Worm (Caenorhabditis elegans): ENCODE results near the gene cpr-2.
"Not testable (repeated sequence)": the region's sequence is repeated elsewhere in the genome, so short reads cannot be mapped to it uniquely, and the experiment has no call there.

Gene cpr-2

DNA sequence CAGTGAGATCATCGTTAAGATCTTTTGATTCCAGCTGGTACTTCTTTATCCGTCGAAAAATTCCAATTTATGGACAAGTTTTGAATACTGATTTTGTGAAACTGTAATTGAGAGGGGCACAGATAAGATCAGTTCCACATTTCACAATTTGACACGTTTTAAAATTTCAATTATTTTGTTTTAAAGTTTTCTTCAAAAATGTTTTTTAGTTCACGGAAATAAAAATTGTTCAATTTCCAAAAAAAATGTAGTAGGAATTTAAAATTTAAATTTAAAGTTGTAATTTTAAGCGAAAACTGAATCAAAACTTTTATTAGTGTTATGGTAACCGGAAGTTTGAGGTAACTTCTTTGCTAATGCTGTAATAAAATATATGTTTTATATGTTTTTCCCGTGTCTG, 16.3 kb downstream of the cpr-2 start, which contains the start of gene F36D3.4:
F36D3.4 (minus strand) TSS at position 101 of the 400 bp plus-strand sequence.
- TF ChIP-seq tab-1 (GFP tag; IDR thresholded peaks at IDR 0.05) (no peak), ztf-29 (GFP tag; IDR thresholded peaks at IDR 0.05) (no peak), cog-1 (tag; optimal IDR thresholded peaks at IDR 0.05) (no peak), flt-1 (GFP tag; IDR thresholded peaks at IDR 0.05) (no peak), med-1 (GFP tag; optimal IDR thresholded peaks at IDR 0.05; ENCODE audit: insufficient read depth) (no peak), T22C8.4 (GFP tag; IDR thresholded peaks at IDR 0.05) (no peak), klf-2 (GFP tag; conservative IDR thresholded peaks at IDR 0.05) (no peak), ztf-23 (GFP tag; IDR thresholded peaks at IDR 0.05) (no peak), ref-1 (GFP tag; conservative IDR thresholded peaks at IDR 0.05) (no peak)

DNA sequence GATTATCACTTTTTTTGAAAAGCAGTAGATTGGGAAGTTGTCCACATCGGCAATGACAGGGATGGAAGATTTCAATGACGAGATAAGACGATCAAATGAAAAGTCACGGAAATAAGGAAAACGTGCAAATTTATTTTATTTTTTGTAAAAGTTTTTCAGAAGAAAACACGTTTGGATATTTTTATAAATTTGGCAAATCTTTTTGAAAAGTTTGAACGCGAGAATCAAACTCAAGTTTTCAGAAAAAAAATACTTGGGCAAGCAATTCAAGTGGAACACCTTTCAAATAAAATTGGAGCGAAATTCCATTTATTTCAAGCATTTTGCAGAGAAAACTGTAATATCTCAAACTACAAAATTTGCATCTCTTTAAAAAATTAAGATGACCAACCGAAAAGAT, 18.8 kb downstream of the cpr-2 start, which contains the start of gene F36D3.5:
F36D3.5 (minus strand) TSS at position 101 of the 400 bp plus-strand sequence.
- TF ChIP-seq med-1 (GFP tag; optimal IDR thresholded peaks at IDR 0.05; ENCODE audit: insufficient read depth); cog-1 (tag; optimal IDR thresholded peaks at IDR 0.05); T22C8.4 (GFP tag; IDR thresholded peaks at IDR 0.05): not testable (repeated sequence)

DNA sequence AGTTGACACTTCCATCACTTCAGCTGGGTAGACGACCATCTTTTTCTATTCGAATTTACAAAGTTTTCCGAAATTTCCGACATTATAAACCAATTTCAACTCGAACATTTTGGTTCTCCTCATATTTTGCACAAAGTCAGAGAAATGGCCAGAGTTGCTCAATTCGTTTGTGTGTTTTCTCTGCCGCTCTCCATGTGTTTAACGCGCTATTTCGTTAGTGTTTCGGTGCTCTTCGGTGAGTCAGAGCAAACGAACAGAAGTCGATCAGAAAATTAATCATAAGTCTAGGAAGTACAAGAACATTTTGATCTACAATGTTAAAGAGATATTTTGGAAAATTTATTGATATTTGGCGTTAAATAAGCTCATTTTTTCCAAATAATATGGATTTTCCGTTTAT, 25.2 kb downstream of the cpr-2 start, which contains the start of gene srr-3:
srr-3 (minus strand) TSS at position 101 of the 400 bp plus-strand sequence.
- TF ChIP-seq ztf-29 (GFP tag; IDR thresholded peaks at IDR 0.05) (no peak), cog-1 (tag; optimal IDR thresholded peaks at IDR 0.05) (no peak), klf-2 (GFP tag; conservative IDR thresholded peaks at IDR 0.05) (no peak), tab-1 (GFP tag; IDR thresholded peaks at IDR 0.05) (no peak), med-1 (GFP tag; optimal IDR thresholded peaks at IDR 0.05; ENCODE audit: insufficient read depth) (no peak), T22C8.4 (GFP tag; IDR thresholded peaks at IDR 0.05) (no peak), ref-1 (GFP tag; conservative IDR thresholded peaks at IDR 0.05) (no peak), flt-1 (GFP tag; IDR thresholded peaks at IDR 0.05) (no peak), ztf-23 (GFP tag; IDR thresholded peaks at IDR 0.05) (no peak)

DNA sequence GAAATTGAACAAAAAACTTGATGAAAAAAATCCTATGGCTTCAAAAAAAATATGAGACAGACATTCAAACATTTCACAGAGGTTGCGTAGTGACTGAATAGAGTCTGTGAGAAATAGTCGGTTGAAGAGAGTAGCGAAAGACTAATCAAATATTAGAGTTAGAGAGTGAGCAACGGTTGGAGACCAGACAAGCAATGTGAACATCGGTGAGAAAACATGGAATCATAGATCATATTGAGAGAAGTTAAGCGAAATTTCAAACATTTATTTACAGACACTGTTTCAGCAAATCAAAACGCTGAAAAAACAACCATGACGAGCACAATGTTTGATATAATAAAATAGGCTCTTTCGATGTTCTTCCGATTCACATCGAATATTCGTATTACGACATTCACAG, 27.2 kb downstream of the cpr-2 start:
- TF ChIP-seq ref-1 (GFP tag; conservative IDR thresholded peaks at IDR 0.05) (no peak), ztf-23 (GFP tag; IDR thresholded peaks at IDR 0.05) (no peak), T22C8.4 (GFP tag; IDR thresholded peaks at IDR 0.05) (no peak), cog-1 (tag; optimal IDR thresholded peaks at IDR 0.05) (no peak), ztf-29 (GFP tag; IDR thresholded peaks at IDR 0.05) (no peak)

DNA sequence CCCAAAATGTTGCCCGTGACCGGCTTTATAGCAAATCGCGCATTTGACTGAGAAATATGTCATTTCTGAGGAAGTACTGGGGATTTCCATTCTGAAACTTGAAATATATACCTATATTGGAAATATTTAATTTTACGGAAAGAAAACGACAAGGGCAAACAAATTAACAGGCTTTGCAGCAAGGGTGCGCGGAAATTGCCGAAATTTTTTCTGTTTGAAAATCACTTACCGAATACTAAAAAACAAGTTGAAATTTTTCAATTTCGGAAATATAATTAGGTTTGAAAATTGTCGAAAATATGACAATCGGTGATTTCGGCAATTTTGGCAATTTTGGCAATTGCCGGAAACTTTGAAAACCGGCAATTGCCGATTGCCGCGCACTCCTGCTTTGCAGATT, 28.1 kb downstream of the cpr-2 start, which contains the start of gene nhr-54:
nhr-54 (minus strand) TSS at position 101 of the 400 bp plus-strand sequence.
- no peak for TF ChIP-seq med-1 (GFP tag; optimal IDR thresholded peaks at IDR 0.05; ENCODE audit: insufficient read depth)

DNA sequence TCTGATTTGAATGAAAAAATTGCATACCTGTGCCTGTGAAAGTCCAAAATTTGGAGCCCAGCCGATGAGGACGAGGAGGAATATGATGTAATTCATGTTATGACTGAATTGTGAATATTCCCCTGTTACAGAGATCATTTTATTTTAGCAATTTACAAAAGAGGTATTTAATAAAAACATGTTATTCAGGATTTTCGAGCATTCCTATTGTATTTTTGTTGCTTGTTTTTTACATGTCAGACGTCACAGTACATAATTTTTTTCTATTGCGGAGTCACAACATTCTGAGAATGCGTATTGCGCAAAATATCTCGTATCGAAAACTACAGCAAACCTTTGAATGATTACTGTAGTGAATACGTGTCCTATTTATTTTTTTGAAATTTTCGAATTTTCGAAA, 30.7 kb downstream of the cpr-2 start, which contains the start of gene F36D3.14:
F36D3.14 (minus strand) TSS at position 101 of the 400 bp plus-strand sequence.
- TF ChIP-seq T22C8.4 (GFP tag; IDR thresholded peaks at IDR 0.05) (no peak), tab-1 (GFP tag; IDR thresholded peaks at IDR 0.05) (no peak), ztf-23 (GFP tag; IDR thresholded peaks at IDR 0.05) (no peak), flt-1 (GFP tag; IDR thresholded peaks at IDR 0.05) (no peak), ref-1 (GFP tag; conservative IDR thresholded peaks at IDR 0.05) (no peak), ztf-29 (GFP tag; IDR thresholded peaks at IDR 0.05) (no peak), klf-2 (GFP tag; conservative IDR thresholded peaks at IDR 0.05) (no peak), cog-1 (tag; optimal IDR thresholded peaks at IDR 0.05) (no peak), med-1 (GFP tag; optimal IDR thresholded peaks at IDR 0.05; ENCODE audit: insufficient read depth) (no peak)

DNA sequence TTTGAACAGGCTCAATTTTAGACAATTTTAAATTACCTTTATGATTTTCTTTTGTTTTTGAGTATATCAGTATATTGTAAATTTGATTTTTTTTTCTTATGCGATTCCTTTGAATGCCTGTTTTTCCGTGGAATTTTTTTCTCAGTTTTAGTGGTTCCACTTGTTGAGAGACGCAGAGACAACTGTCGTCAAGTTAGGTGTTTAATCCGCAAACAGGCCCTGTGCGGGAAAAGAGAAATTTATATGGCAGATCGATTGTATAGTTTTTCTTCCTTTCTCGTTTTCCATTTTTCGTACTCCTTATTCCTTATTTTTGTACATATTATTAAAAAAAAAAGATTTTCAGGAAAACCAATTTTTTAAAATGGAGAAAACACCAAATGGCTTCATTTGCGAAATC, 34.9 kb downstream of the cpr-2 start, which contains the start of gene F36D3.1:
F36D3.1 (plus strand) TSS at position 347 of the 400 bp plus-strand sequence.
- TF ChIP-seq ref-1 (GFP tag; conservative IDR thresholded peaks at IDR 0.05), result no peak
- no peak for TF ChIP-seq flt-1 (GFP tag; IDR thresholded peaks at IDR 0.05)
- TF ChIP-seq med-1 (GFP tag; optimal IDR thresholded peaks at IDR 0.05; ENCODE audit: insufficient read depth), result no peak
- TF ChIP-seq ztf-29 (GFP tag; IDR thresholded peaks at IDR 0.05), result no peak
- TF ChIP-seq tab-1 (GFP tag; IDR thresholded peaks at IDR 0.05), result no peak
- no peak for TF ChIP-seq klf-2 (GFP tag; conservative IDR thresholded peaks at IDR 0.05)
- no peak for TF ChIP-seq T22C8.4 (GFP tag; IDR thresholded peaks at IDR 0.05)
- TF ChIP-seq ztf-23 (GFP tag; IDR thresholded peaks at IDR 0.05), result no peak
- TF ChIP-seq cog-1 (tag; optimal IDR thresholded peaks at IDR 0.05), result no peak

DNA sequence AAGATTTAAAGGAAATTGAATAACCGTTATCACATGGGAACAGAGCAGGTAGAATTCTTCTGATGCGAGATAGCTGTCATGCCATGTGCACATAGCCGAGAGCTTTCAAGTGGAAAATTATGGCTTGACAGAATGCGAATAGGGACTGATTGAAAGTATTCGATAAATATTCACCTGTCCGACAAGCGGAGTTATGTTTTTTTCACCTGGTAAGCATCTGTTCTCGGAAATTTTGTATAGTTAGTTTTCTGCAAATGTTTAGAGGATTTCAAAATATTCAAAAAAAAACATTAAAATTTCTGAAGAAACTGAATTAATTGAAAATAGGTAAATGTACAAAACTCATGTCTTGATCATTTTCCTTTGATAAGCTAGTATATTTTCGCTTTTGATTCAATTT, 36.4 kb downstream of the cpr-2 start, which contains the start of gene srh-136:
srh-136 (minus strand) TSS at position 93 of the 400 bp plus-strand sequence.
- no peak for TF ChIP-seq flt-1 (GFP tag; IDR thresholded peaks at IDR 0.05)
- TF ChIP-seq ref-1 (GFP tag; conservative IDR thresholded peaks at IDR 0.05), result no peak
- no peak for TF ChIP-seq T22C8.4 (GFP tag; IDR thresholded peaks at IDR 0.05)
- no peak for TF ChIP-seq ztf-23 (GFP tag; IDR thresholded peaks at IDR 0.05)
- no peak for TF ChIP-seq klf-2 (GFP tag; conservative IDR thresholded peaks at IDR 0.05)
- no peak for TF ChIP-seq cog-1 (tag; optimal IDR thresholded peaks at IDR 0.05)
- TF ChIP-seq med-1 (GFP tag; optimal IDR thresholded peaks at IDR 0.05; ENCODE audit: insufficient read depth), result no peak
- no peak for TF ChIP-seq ztf-29 (GFP tag; IDR thresholded peaks at IDR 0.05)
- no peak for TF ChIP-seq tab-1 (GFP tag; IDR thresholded peaks at IDR 0.05)

DNA sequence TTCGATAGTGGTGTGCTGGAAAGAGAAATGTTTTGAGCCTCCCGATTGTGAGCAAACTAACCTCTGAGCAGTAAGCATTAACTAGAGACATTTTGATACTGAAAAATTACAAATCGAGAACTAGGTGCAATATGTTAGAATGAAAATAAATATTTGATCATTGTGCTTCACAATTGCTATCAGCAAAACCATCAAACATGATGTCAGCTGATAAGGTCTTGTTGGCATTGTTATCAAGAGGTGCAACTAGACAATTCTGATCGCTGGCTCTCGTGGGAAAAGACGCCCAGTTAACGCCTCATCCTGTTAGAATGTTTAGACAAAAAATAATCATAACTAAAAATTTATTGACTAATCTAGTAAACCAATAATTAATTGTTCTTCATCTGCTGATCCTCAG, 39.5 kb downstream of the cpr-2 start, which contains the start of gene comt-2:
comt-2 (minus strand) TSS at position 131 of the 400 bp plus-strand sequence.
- no peak for TF ChIP-seq ref-1 (GFP tag; conservative IDR thresholded peaks at IDR 0.05)
- TF ChIP-seq klf-2 (GFP tag; conservative IDR thresholded peaks at IDR 0.05), result no peak
- TF ChIP-seq med-1 (GFP tag; optimal IDR thresholded peaks at IDR 0.05; ENCODE audit: insufficient read depth), result no peak
- no peak for TF ChIP-seq ztf-23 (GFP tag; IDR thresholded peaks at IDR 0.05)
- TF ChIP-seq flt-1 (GFP tag; IDR thresholded peaks at IDR 0.05), result no peak
- no peak for TF ChIP-seq T22C8.4 (GFP tag; IDR thresholded peaks at IDR 0.05)
- TF ChIP-seq cog-1 (tag; optimal IDR thresholded peaks at IDR 0.05), result no peak
- TF ChIP-seq ztf-29 (GFP tag; IDR thresholded peaks at IDR 0.05), result no peak
- TF ChIP-seq tab-1 (GFP tag; IDR thresholded peaks at IDR 0.05), result no peak

DNA sequence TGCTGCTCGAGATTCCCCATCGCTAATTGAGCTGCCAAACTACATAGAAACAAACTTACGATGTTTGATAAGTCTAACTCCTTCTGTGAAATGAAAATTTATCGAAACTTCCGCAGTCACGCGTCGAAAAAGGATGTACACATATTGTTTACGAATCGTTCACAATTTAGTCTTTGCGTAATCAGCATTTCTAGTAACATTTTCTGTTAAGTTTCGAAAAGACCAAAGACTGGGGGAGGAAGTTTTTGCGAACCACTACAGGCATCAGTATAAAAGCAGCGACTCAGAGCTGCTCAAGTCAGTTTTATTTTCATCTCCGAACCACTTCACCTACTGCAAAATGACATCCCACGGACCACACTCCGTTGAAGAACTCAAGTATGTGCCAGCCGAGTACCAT, 45.7 kb downstream of the cpr-2 start, which contains the start of gene sqst-4:
sqst-4 (plus strand) TSS at position 301 of the 400 bp plus-strand sequence.
- TF ChIP-seq tab-1 (GFP tag; IDR thresholded peaks at IDR 0.05) (no peak), ztf-23 (GFP tag; IDR thresholded peaks at IDR 0.05) (no peak), med-1 (GFP tag; optimal IDR thresholded peaks at IDR 0.05; ENCODE audit: insufficient read depth) (no peak), klf-2 (GFP tag; conservative IDR thresholded peaks at IDR 0.05) (no peak), ztf-29 (GFP tag; IDR thresholded peaks at IDR 0.05) (no peak), ref-1 (GFP tag; conservative IDR thresholded peaks at IDR 0.05) (no peak), T22C8.4 (GFP tag; IDR thresholded peaks at IDR 0.05) (no peak), flt-1 (GFP tag; IDR thresholded peaks at IDR 0.05) (no peak), cog-1 (tag; optimal IDR thresholded peaks at IDR 0.05) (no peak)
